Worm (Caenorhabditis elegans): ENCODE results near the gene sex-1.

DNA sequence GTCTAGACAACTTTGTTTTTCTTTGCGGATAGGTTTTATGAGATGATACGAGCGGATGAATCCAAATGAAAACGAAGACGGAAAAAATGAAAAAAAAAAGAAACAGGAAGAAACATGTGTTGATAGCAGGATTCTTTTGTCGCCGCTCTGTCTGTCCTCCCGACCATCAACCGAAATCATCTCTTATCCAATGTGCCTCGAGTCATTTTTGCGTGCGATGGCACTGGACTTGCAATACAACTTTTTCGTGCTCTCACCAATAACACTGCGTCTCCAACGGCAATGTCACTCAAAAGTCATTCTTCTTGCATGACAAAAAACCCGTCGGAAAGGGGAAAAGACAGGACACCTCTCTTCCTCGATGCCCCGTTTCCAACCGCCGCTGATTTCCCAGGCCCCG lies 28.9 kb downstream of the sex-1 start, which contains the start of gene ncs-4:
- no peak for TF ChIP-seq aly-1 (tag; optimal IDR thresholded peaks at IDR 0.05)
- TF ChIP-seq sea-1 (GFP tag; conservative IDR thresholded peaks at IDR 0.05), result no peak
